Worm (Caenorhabditis elegans) whole organism, L1 larva: ENCODE measurements around the gene ins-15.

Source experiments
- C34B4.2 ChIP-seq: sonication (generic microtip); optimal IDR thresholded peaks from 2 replicates; lab custom pipeline; 2017; ENCODE audit warnings: mild to moderate bottlenecking, missing genetic modification characterization, missing compliant biosample characterization
- Y116A8C.19 ChIP-seq: sonication (generic microtip); optimal IDR thresholded peaks from 2 replicates; lab custom pipeline; 2016; ENCODE audit warnings: missing compliant biosample characterization, missing genetic modification characterization, borderline replicate concordance
- alr-1 ChIP-seq: fragments of 200-800 bp; sonication (Bioruptor generic); optimal IDR thresholded peaks from 2 replicates; lab custom pipeline; 2018; ENCODE audit warnings: borderline replicate concordance, mild to moderate bottlenecking, missing genetic modification characterization, missing compliant biosample characterization
- blmp-1 ChIP-seq: fragments of 150-350 bp; optimal IDR thresholded peaks from 2 replicates; lab custom pipeline; 2014; ENCODE audit warnings: missing biosample characterization, missing genetic modification characterization
- ceh-8 ChIP-seq: fragments of 200-800 bp; sonication (Bioruptor generic); optimal IDR thresholded peaks from 2 replicates; lab custom pipeline; 2018; ENCODE audit warnings: mild to moderate bottlenecking, missing genetic modification characterization, moderate library complexity, missing compliant biosample characterization
- ces-1 ChIP-seq: fragments of 150-350 bp; optimal IDR thresholded peaks from 2 replicates; lab custom pipeline; 2014; ENCODE audit warnings: missing biosample characterization, missing genetic modification reagents, missing genetic modification characterization
- dpl-1 ChIP-seq, 3 experiments: fragments of 150-350 bp in 2 of 3; sonication (generic microtip) in 1 of 3; optimal IDR thresholded peaks; 2 replicates each; lab custom pipeline; 2014 to 2017; ENCODE audit warnings: missing biosample characterization in 3 of 3, missing genetic modification characterization in 3 of 3, missing genetic modification reagents in 3 of 3
- dsc-1 ChIP-seq: sonication (generic microtip); optimal IDR thresholded peaks from 2 replicates; lab custom pipeline; 2016; ENCODE audit warnings: mild to moderate bottlenecking, missing genetic modification characterization, missing compliant biosample characterization
- egl-27 ChIP-seq, 2 experiments: fragments of 150-350 bp in 1 of 2; sonication (generic microtip); optimal IDR thresholded peaks; 3 replicates each; lab custom pipeline; 2017 to 2018; ENCODE audit warnings: missing biosample characterization in 2 of 2, missing genetic modification characterization in 2 of 2, missing genetic modification reagents in 2 of 2
- elt-2 ChIP-seq: sonication (generic microtip); optimal IDR thresholded peaks from 2 replicates; lab custom pipeline; 2016; ENCODE audit warnings: missing genetic modification characterization, mild to moderate bottlenecking, inconsistent platforms, missing compliant biosample characterization, missing genetic modification reagents
- ets-5 ChIP-seq: fragments of 200-800 bp; sonication (Bioruptor generic); IDR thresholded peaks from 2 replicates; pipeline ENCODE4 v1.3.6; 2022; ENCODE audit warnings: missing genetic modification characterization, missing compliant biosample characterization
- fkh-10 ChIP-seq: sonication (generic microtip); optimal IDR thresholded peaks from 2 replicates; lab custom pipeline; 2017; ENCODE audit warnings: missing biosample characterization, missing genetic modification reagents, missing genetic modification characterization
- fkh-4 ChIP-seq: sonication (generic microtip); optimal IDR thresholded peaks from 2 replicates; lab custom pipeline; 2016; ENCODE audit warnings: missing compliant biosample characterization, missing genetic modification characterization, borderline replicate concordance
- fkh-8 ChIP-seq: sonication (generic microtip); optimal IDR thresholded peaks from 2 replicates; lab custom pipeline; 2016; ENCODE audit warnings: mild to moderate bottlenecking, missing genetic modification characterization, missing compliant biosample characterization
- fos-1 ChIP-seq: fragments of 150-350 bp; optimal IDR thresholded peaks from 2 replicates; lab custom pipeline; 2014; ENCODE audit warnings: missing biosample characterization, missing genetic modification characterization
- grh-1 ChIP-seq: fragments of 200-800 bp; sonication (Bioruptor generic); IDR thresholded peaks from 2 replicates; pipeline ENCODE4 v1.3.6; 2022; ENCODE audit warnings: missing genetic modification reagents, missing genetic modification characterization, missing compliant biosample characterization
- hlh-4 ChIP-seq: sonication (generic microtip); optimal IDR thresholded peaks from 2 replicates; lab custom pipeline; 2016; ENCODE audit warnings: mild to moderate bottlenecking, missing genetic modification characterization, missing compliant biosample characterization
- hpl-2 ChIP-seq: fragments of 150-350 bp; optimal IDR thresholded peaks from 2 replicates; lab custom pipeline; 2014; ENCODE audit warnings: missing biosample characterization, missing genetic modification reagents, missing genetic modification characterization
- isw-1 ChIP-seq: fragments of 200-800 bp; sonication (Bioruptor generic); IDR thresholded peaks from 2 replicates; pipeline ENCODE4 v1.3.6; 2022; ENCODE audit warnings: missing genetic modification characterization, missing compliant biosample characterization
- jun-1 ChIP-seq: fragments of 150-350 bp; optimal IDR thresholded peaks from 2 replicates; lab custom pipeline; 2014; ENCODE audit warnings: missing biosample characterization, missing genetic modification reagents, missing genetic modification characterization
- lin-13 ChIP-seq: fragments of 150-350 bp; optimal IDR thresholded peaks from 2 replicates; lab custom pipeline; 2014; ENCODE audit warnings: missing biosample characterization, missing genetic modification reagents, missing genetic modification characterization
- lin-14 ChIP-seq: fragments of 200-800 bp; sonication (Bioruptor generic); optimal IDR thresholded peaks from 2 replicates; lab custom pipeline; 2018; ENCODE audit warnings: mild to moderate bottlenecking, missing genetic modification characterization, moderate library complexity, missing compliant biosample characterization
- lir-3 ChIP-seq: sonication (generic microtip); optimal IDR thresholded peaks from 2 replicates; lab custom pipeline; 2016; ENCODE audit warnings: mild to moderate bottlenecking, missing genetic modification characterization, moderate library complexity, missing compliant biosample characterization; ENCODE audit not compliant: poor library complexity
- mab-9 ChIP-seq: fragments of 200-800 bp; sonication (Bioruptor generic); IDR thresholded peaks from 2 replicates; pipeline ENCODE4 v1.3.6; 2022; ENCODE audit warnings: missing genetic modification reagents, missing genetic modification characterization, missing compliant biosample characterization
- mef-2 ChIP-seq: fragments of 150-350 bp; optimal IDR thresholded peaks from 2 replicates; lab custom pipeline; 2014; ENCODE audit warnings: missing biosample characterization, missing genetic modification characterization
- mep-1 ChIP-seq: fragments of 150-350 bp; optimal IDR thresholded peaks from 2 replicates; lab custom pipeline; 2014; ENCODE audit warnings: missing biosample characterization, missing genetic modification characterization
- nhr-11 ChIP-seq: fragments of 150-350 bp; optimal IDR thresholded peaks from 2 replicates; lab custom pipeline; 2014; ENCODE audit warnings: missing biosample characterization, missing genetic modification characterization
- nhr-19 ChIP-seq: fragments of 200-800 bp; sonication (Bioruptor generic); conservative IDR thresholded peaks from 2 replicates; pipeline ENCODE4 v1.3.6; 2022; ENCODE audit warnings: missing genetic modification characterization, missing compliant biosample characterization
- nhr-20 ChIP-seq: sonication (generic microtip); optimal IDR thresholded peaks from 2 replicates; lab custom pipeline; 2016; ENCODE audit warnings: mild to moderate bottlenecking, missing genetic modification characterization, missing compliant biosample characterization
- nhr-47 ChIP-seq: sonication (generic microtip); optimal IDR thresholded peaks from 2 replicates; lab custom pipeline; 2016; ENCODE audit warnings: mild to moderate bottlenecking, missing genetic modification characterization, moderate library complexity, missing compliant biosample characterization
- nhr-71 ChIP-seq: sonication (generic microtip); optimal IDR thresholded peaks from 2 replicates; lab custom pipeline; 2016; ENCODE audit warnings: mild to moderate bottlenecking, missing genetic modification characterization, moderate library complexity, missing compliant biosample characterization
- nhr-76 ChIP-seq: sonication (generic microtip); optimal IDR thresholded peaks from 2 replicates; lab custom pipeline; 2017; ENCODE audit warnings: missing biosample characterization, missing genetic modification characterization
- nhr-85 ChIP-seq: sonication (generic microtip); peaks from one replicate; lab custom pipeline; 2016; ENCODE audit warnings: missing genetic modification characterization, inconsistent platforms, missing compliant biosample characterization
- pax-3 ChIP-seq: fragments of 200-800 bp; sonication (Bioruptor generic); optimal IDR thresholded peaks from 2 replicates; lab custom pipeline; 2018; ENCODE audit warnings: mild to moderate bottlenecking, missing genetic modification characterization, moderate library complexity, missing compliant biosample characterization
- pqm-1 ChIP-seq: sonication (generic microtip); optimal IDR thresholded peaks from 3 replicates; lab custom pipeline; 2017; ENCODE audit warnings: missing biosample characterization, missing genetic modification characterization
- snu-23 ChIP-seq: sonication (generic microtip); optimal IDR thresholded peaks from 2 replicates; lab custom pipeline; 2016; ENCODE audit warnings: missing genetic modification characterization, missing compliant biosample characterization
- sptf-1 ChIP-seq: fragments of 150-350 bp; optimal IDR thresholded peaks from 2 replicates; lab custom pipeline; 2014; ENCODE audit warnings: missing biosample characterization, missing genetic modification characterization
- tbx-2 ChIP-seq: sonication (generic microtip); optimal IDR thresholded peaks from 2 replicates; lab custom pipeline; 2016; ENCODE audit warnings: missing genetic modification characterization, missing compliant biosample characterization
- tlp-1 ChIP-seq: fragments of 150-350 bp; optimal IDR thresholded peaks from 2 replicates; lab custom pipeline; 2014; ENCODE audit warnings: missing biosample characterization, missing genetic modification characterization
- unc-130 ChIP-seq: fragments of 150-350 bp; optimal IDR thresholded peaks from 2 replicates; lab custom pipeline; 2017; ENCODE audit warnings: missing biosample characterization, missing genetic modification characterization, inconsistent platforms
- unc-62 ChIP-seq: fragments of 150-350 bp; optimal IDR thresholded peaks from 2 replicates; lab custom pipeline; 2014; ENCODE audit warnings: missing biosample characterization, missing genetic modification reagents, missing genetic modification characterization
- unc-98 ChIP-seq: fragments of 200-800 bp; sonication (Bioruptor generic); IDR thresholded peaks from 2 replicates; pipeline ENCODE4 v1.3.6; 2022; ENCODE audit warnings: missing genetic modification characterization, missing compliant biosample characterization
- zag-1 ChIP-seq: fragments of 150-350 bp; optimal IDR thresholded peaks from 2 replicates; lab custom pipeline; 2014; ENCODE audit warnings: missing biosample characterization, missing genetic modification characterization
- ztf-11 ChIP-seq, 2 experiments: sonication (generic microtip); optimal IDR thresholded peaks; 2 replicates each; lab custom pipeline; 2016 to 2017; ENCODE audit warnings: missing genetic modification characterization in 2 of 2, missing biosample characterization in 1 of 2, missing compliant biosample characterization in 1 of 2
- ztf-4 ChIP-seq: fragments of 150-350 bp; optimal IDR thresholded peaks from 2 replicates; lab custom pipeline; 2014; ENCODE audit warnings: missing biosample characterization, missing genetic modification characterization

The ins-15 gene

DNA sequence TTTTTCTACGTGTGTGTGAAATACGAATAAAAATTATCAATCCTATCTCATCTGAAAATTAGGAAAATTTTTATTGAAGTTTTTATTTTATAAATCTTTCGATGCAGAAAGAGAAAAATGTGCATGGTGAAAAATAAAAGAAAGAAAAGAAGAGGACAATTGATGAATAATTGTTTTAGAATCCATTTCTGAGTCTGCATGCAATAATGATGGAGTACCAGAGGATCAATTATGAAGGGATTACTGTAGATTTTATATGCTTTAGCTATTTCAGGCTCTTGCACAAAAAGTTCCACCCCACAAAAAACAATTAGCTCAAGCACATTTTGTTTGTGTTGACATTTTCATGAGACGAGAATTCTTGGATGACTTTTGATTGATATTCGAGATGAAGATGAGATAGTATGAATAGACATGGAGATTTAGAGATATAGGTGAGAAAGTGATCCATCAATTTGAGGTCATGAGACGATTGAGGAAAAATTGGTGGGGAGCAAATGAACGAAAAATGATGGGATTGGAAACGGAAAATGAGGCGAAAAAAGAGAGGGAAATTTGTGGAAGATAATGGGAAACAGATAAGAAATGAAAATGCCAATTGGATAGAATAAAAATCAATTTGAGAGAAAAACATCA, 38.8 kb downstream of the ins-15 start, which contains the start of gene rpy-1 (continued):
- TF ChIP-seq dpl-1 (GFP tag; optimal IDR thresholded peaks at IDR 0.05; lab: Kevin White, UChicago) = no peak
- no peak for TF ChIP-seq mep-1 (tag; lab: Kevin White, UChicago)
- peak; percentile 22 for TF ChIP-seq ztf-4 (tag; lab: Kevin White, UChicago)
- TF ChIP-seq unc-62 (GFP tag; lab: Kevin White, UChicago) = no peak
- no peak for TF ChIP-seq ztf-11 (tag; optimal IDR thresholded peaks at IDR 0.05; lab: Kevin White, UChicago)
- TF ChIP-seq ets-5 (GFP tag; lab: Robert Waterston, UW) = no peak
- TF ChIP-seq alr-1 (tag; lab: Kevin White, UChicago) = no peak
- TF ChIP-seq tbx-2 (tag; lab: Kevin White, UChicago) = no peak
- no peak for TF ChIP-seq unc-130 (tag; lab: Kevin White, UChicago)
- TF ChIP-seq mef-2 (tag; lab: Kevin White, UChicago) = no peak
- TF ChIP-seq nhr-76 (tag; lab: Kevin White, UChicago) = no peak
- TF ChIP-seq egl-27 (tag; optimal IDR thresholded peaks at IDR 0.05; lab: Kevin White, UChicago) = no peak
- no peak for TF ChIP-seq mab-9 (GFP tag; lab: Robert Waterston, UW)
- no peak for TF ChIP-seq nhr-11 (tag; lab: Kevin White, UChicago)
- no peak for TF ChIP-seq fkh-10 (GFP tag; lab: Kevin White, UChicago)
- no peak for TF ChIP-seq C34B4.2 (tag; lab: Kevin White, UChicago)
- no peak for TF ChIP-seq fkh-8
- TF ChIP-seq fkh-4 = no peak
- peak; percentile 36 for TF ChIP-seq snu-23 (GFP tag; lab: Kevin White, UChicago)
- TF ChIP-seq jun-1 = no peak
- no peak for TF ChIP-seq hpl-2
- TF ChIP-seq nhr-47 (tag; lab: Kevin White, UChicago) = no peak
- TF ChIP-seq lin-13 (GFP tag; lab: Kevin White, UChicago) = no peak
- TF ChIP-seq unc-98 (GFP tag; lab: Robert Waterston, UW) = no peak
- TF ChIP-seq isw-1 (GFP tag; lab: Robert Waterston, UW) = no peak
- no peak for TF ChIP-seq elt-2
- TF ChIP-seq nhr-71 (tag; lab: Kevin White, UChicago) = peak; percentile 68
- TF ChIP-seq dsc-1 (tag; lab: Kevin White, UChicago) = peak; percentile 58
- no peak for TF ChIP-seq grh-1 (GFP tag; lab: Robert Waterston, UW)
- no peak for TF ChIP-seq hlh-4 (tag; lab: Kevin White, UChicago)
- TF ChIP-seq pqm-1 = no peak
- TF ChIP-seq zag-1 (tag; lab: Kevin White, UChicago) = no peak
- TF ChIP-seq nhr-20 = peak; percentile 21
- TF ChIP-seq ces-1 (GFP tag; lab: Kevin White, UChicago) = no peak
- no peak for TF ChIP-seq ceh-8 (GFP tag; lab: Kevin White, UChicago)
- 0 out of 2 replicates have a peak, but pooled peaks have one; percentile 13 for TF ChIP-seq nhr-19 (GFP tag; lab: Robert Waterston, UW)
- TF ChIP-seq fos-1 (tag; lab: Kevin White, UChicago) = no peak
- peak; percentile 7 for TF ChIP-seq nhr-85 (tag; lab: Kevin White, UChicago)
- no peak for TF ChIP-seq Y116A8C.19 (tag; lab: Kevin White, UChicago)
- peak; percentile 76 for TF ChIP-seq lin-14 (GFP tag; lab: Kevin White, UChicago)
- TF ChIP-seq pax-3 = no peak
- TF ChIP-seq sptf-1 (tag; lab: Kevin White, UChicago) = no peak
- TF ChIP-seq lir-3 = no peak
- no peak for TF ChIP-seq tlp-1 (tag; lab: Kevin White, UChicago)
- TF ChIP-seq blmp-1 (tag; lab: Kevin White, UChicago) = peak; percentile 9
- TF ChIP-seq, all 84 proteins: peak for 13
